Worm (Caenorhabditis elegans): Measurements from ENCODE around the gene idpc-1.

- TF ChIP-seq nhr-76 (tag; optimal IDR thresholded peaks at IDR 0.05) (no peak), hif-1 (tag; optimal IDR thresholded peaks at IDR 0.05) (no peak), unc-62 (GFP tag; optimal IDR thresholded peaks at IDR 0.05 in 1 of 2) (peak in 1 of 2 experiments; percentile 89), unc-62 (tag; optimal IDR thresholded peaks at IDR 0.05) (no peak), ZK546.5 (tag; optimal IDR thresholded peaks at IDR 0.05) (no peak), nhr-77 (tag; optimal IDR thresholded peaks at IDR 0.05) (no peak)
These were observed 25.5 kb downstream of the idpc-1 start for ce11 chrIII:11452530-11452929.
